Worm (Caenorhabditis elegans): ENCODE data around the gene srh-129.

- no peak for TF ChIP-seq ama-1 (optimal IDR thresholded peaks at IDR 0.05)
- no peak for TF ChIP-seq hmg-4 (GFP tag; optimal IDR thresholded peaks at IDR 0.05)
- TF ChIP-seq hnd-1 (tag; optimal IDR thresholded peaks at IDR 0.05): no peak
- no peak for TF ChIP-seq F13C5.2 (tag; optimal IDR thresholded peaks at IDR 0.05)
Measured at ce11 chrV:5107816-5108215, 35.9 kb downstream of the srh-129 start, which contains the start of gene srab-3.

Measured in whole organism, early embryonic.